Worm (Caenorhabditis elegans): ENCODE results near the gene F53A9.6.

DNA sequence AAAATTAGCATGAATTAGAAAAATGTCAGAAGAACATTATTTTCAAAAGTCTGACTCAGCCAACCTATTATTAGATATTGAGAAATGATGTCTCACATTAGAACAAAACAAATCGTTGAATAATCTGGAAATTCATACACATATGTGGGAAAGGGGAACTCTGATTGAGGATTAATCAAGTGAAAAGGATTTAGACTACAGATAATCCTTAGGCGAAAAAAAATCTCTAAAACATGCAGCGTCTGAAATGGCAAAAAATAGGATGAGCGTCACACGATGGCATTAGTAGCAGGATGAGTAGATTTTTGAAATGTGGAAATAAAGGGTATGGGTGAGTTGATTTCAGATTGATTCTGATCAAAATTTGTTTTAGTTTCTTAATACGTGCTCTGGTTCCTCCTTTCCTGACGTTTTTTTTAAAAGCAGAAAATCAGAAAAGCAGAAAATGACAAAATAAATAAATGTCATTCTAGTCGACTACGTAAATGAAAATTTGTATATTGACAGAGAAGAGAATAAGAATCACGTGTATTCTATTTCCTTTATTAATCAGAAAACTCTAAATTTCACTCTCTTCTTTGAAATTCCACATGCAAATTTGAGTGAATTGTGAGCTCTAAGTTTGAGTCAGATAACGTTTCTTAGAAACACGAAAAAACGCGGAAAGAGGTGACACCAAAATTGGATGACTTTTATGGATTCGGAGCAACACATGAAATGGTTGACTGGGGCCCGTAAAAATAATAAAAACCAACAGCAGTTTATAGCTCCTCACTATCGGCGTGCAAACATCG, 30.8 kb upstream of the F53A9.6 start:
- TF ChIP-seq tbx-37 (GFP tag; conservative IDR thresholded peaks at IDR 0.05) = no peak
- no peak for TF ChIP-seq tbx-11 (GFP tag; IDR thresholded peaks at IDR 0.05)

Measured in whole organism, early embryonic.